Fruit fly (Drosophila melanogaster): ENCODE results near the gene PDZ-GEF.

PDZ-GEF gene

dm6 chr2L:6323536-6324385, at the start of gene PDZ-GEF (continued):
- no peak for TF ChIP-seq prd (optimal IDR thresholded peaks at IDR 0.05)
- TF ChIP-seq prd (GFP tag; IDR thresholded peaks at IDR 0.05), result peak; percentile 60
- TF ChIP-seq run (tag; optimal IDR thresholded peaks at IDR 0.05), result no peak
- TF ChIP-seq z (GFP tag; IDR thresholded peaks at IDR 0.05), result no peak
- TF ChIP-seq en (GFP tag; optimal IDR thresholded peaks at IDR 0.05), result no peak
- peak; percentile 24 for TF ChIP-seq eyg (GFP tag; optimal IDR thresholded peaks at IDR 0.05)
- no peak for TF ChIP-seq tll (GFP tag; optimal IDR thresholded peaks at IDR 0.05)
- TF ChIP-seq CG30020 (tag; optimal IDR thresholded peaks at IDR 0.05), result no peak
- TF ChIP-seq CG33213 (GFP tag; optimal IDR thresholded peaks at IDR 0.05), result peak; percentile 92
- TF ChIP-seq pnt (GFP tag; optimal IDR thresholded peaks at IDR 0.05), result peak; percentile 32
- no peak for TF ChIP-seq Dip2 (GFP tag; IDR thresholded peaks at IDR 0.05)
- peak; percentile 21 for TF ChIP-seq sug (tag; optimal IDR thresholded peaks at IDR 0.05)
- no peak for TF ChIP-seq trh (GFP tag; optimal IDR thresholded peaks at IDR 0.05)
- peak; percentile 57 for TF ChIP-seq CG2120 (GFP tag; optimal IDR thresholded peaks at IDR 0.05)
- TF ChIP-seq Hand (GFP tag; optimal IDR thresholded peaks at IDR 0.05), result peak; percentile 10
- no peak for TF ChIP-seq Hr39 (optimal IDR thresholded peaks at IDR 0.05)
- TF ChIP-seq CG1832 (GFP tag; optimal IDR thresholded peaks at IDR 0.05), result no peak
- TF ChIP-seq cas (GFP tag; IDR thresholded peaks at IDR 0.05), result no peak
- TF ChIP-seq CG9727 (GFP tag; optimal IDR thresholded peaks at IDR 0.05), result no peak
- TF ChIP-seq vfl (GFP tag; optimal IDR thresholded peaks at IDR 0.05), result no peak
- TF ChIP-seq CG16815 (GFP tag; optimal IDR thresholded peaks at IDR 0.05), result no peak
- TF ChIP-seq p53 (GFP tag; optimal IDR thresholded peaks at IDR 0.05), result peak; percentile 69
- peak; percentile 68 for TF ChIP-seq CG15696 (tag; optimal IDR thresholded peaks at IDR 0.05)
- TF ChIP-seq hkb (optimal IDR thresholded peaks at IDR 0.05), result no peak
- TF ChIP-seq hkb (GFP tag; IDR thresholded peaks at IDR 0.05), result 0 out of 2 replicates have a peak, but pooled peaks have one; percentile 14
- TF ChIP-seq CG12942 (GFP tag; optimal IDR thresholded peaks at IDR 0.05), result peak; percentile 27
- TF ChIP-seq D19B (GFP tag; optimal IDR thresholded peaks at IDR 0.05), result no peak
- peak; percentile 7 for TF ChIP-seq kay (GFP tag; optimal IDR thresholded peaks at IDR 0.05)
- TF ChIP-seq chinmo (GFP tag; IDR thresholded peaks at IDR 0.05; ENCODE audit: partially characterized antibody), result no peak
- peak; percentile 16 for TF ChIP-seq HLH54F (GFP tag; optimal IDR thresholded peaks at IDR 0.05)
- peak; percentile 53 for TF ChIP-seq shn (GFP tag; optimal IDR thresholded peaks at IDR 0.05)
- TF ChIP-seq CG11504 (tag; optimal IDR thresholded peaks at IDR 0.05), result no peak
- TF ChIP-seq CG31388 (GFP tag; optimal IDR thresholded peaks at IDR 0.05), result peak; percentile 26
- TF ChIP-seq D19A (tag; optimal IDR thresholded peaks at IDR 0.05), result no peak
- TF ChIP-seq schlank (tag; optimal IDR thresholded peaks at IDR 0.05), result no peak
- no peak for TF ChIP-seq CG34376 (GFP tag; optimal IDR thresholded peaks at IDR 0.05)
- TF ChIP-seq Rx (GFP tag; IDR thresholded peaks at IDR 0.05), result no peak
- no peak for TF ChIP-seq CG30431 (GFP tag; optimal IDR thresholded peaks at IDR 0.05)
- TF ChIP-seq sob (GFP tag; IDR thresholded peaks at IDR 0.05), result peak; percentile 49
- peak; percentile 27; the same call in 1 of the 3 replicates for TF ChIP-seq ase (GFP tag; IDR thresholded peaks at IDR 0.05)
- TF ChIP-seq Dfd (GFP tag; optimal IDR thresholded peaks at IDR 0.05), result no peak
- peak; percentile 41; the same call in 1 of the 3 replicates for TF ChIP-seq CG16813 (GFP tag; IDR thresholded peaks at IDR 0.05; ENCODE audit: partially characterized antibody)
- no peak for TF ChIP-seq CG1647 (GFP tag; optimal IDR thresholded peaks at IDR 0.05)
- TF ChIP-seq CG4328 (GFP tag; optimal IDR thresholded peaks at IDR 0.05), result no peak
- TF ChIP-seq Hr51 (GFP tag; optimal IDR thresholded peaks at IDR 0.05), result no peak
- no peak for TF ChIP-seq mld (GFP tag; IDR thresholded peaks at IDR 0.05; ENCODE audit: partially characterized antibody)
- peak; percentile 50 for TF ChIP-seq dmrt11E (tag; optimal IDR thresholded peaks at IDR 0.05)
- peak; percentile 82 for TF ChIP-seq Myb (GFP tag; optimal IDR thresholded peaks at IDR 0.05)
- no peak; the same call in 1 of the 2 replicates for TF ChIP-seq ato (GFP tag; IDR thresholded peaks at IDR 0.05; ENCODE audit: partially characterized antibody)

All from whole organism, embryonic.